Worm (Caenorhabditis elegans) whole organism, L4 larva: ENCODE results near the gene sdz-23.

Experiments
- egl-27 ChIP-seq: sonication (generic microtip); optimal IDR thresholded peaks from 3 replicates; lab custom pipeline; 2017; ENCODE audit warnings: missing biosample characterization, missing genetic modification reagents, missing genetic modification characterization
- lin-15B ChIP-seq: fragments of 150-350 bp; sonication (generic microtip); optimal IDR thresholded peaks from 3 replicates; lab custom pipeline; 2014; ENCODE audit warnings: missing biosample characterization, missing genetic modification characterization
- lin-39 ChIP-seq: fragments of 150-350 bp; optimal IDR thresholded peaks from 2 replicates; lab custom pipeline; 2014; ENCODE audit warnings: missing biosample characterization, missing genetic modification reagents, missing genetic modification characterization
- lsy-2 ChIP-seq, 2 experiments: fragments of 150-350 bp in 1 of 2; sonication (generic microtip) in 1 of 2; optimal IDR thresholded peaks; 2 replicates each; lab custom pipeline; 2014 to 2017; ENCODE audit warnings: missing biosample characterization in 2 of 2, missing genetic modification characterization in 2 of 2
- mdl-1 ChIP-seq, 2 experiments: fragments of 150-350 bp in 1 of 2; sonication (generic microtip) in 1 of 2; optimal IDR thresholded peaks; 2 replicates each; lab custom pipeline; 2014 to 2017; ENCODE audit warnings: missing biosample characterization in 2 of 2, missing genetic modification characterization in 2 of 2
- mep-1 ChIP-seq: fragments of 150-350 bp; sonication (generic microtip); optimal IDR thresholded peaks from 3 replicates; lab custom pipeline; 2014; ENCODE audit warnings: missing biosample characterization, missing genetic modification characterization
- nhr-237 ChIP-seq: sonication (generic microtip); optimal IDR thresholded peaks from 2 replicates; lab custom pipeline; 2017; ENCODE audit warnings: missing biosample characterization, missing genetic modification characterization
- nhr-77 ChIP-seq: fragments of 150-350 bp; optimal IDR thresholded peaks from 2 replicates; lab custom pipeline; 2014; ENCODE audit warnings: missing biosample characterization, missing genetic modification characterization
- pqm-1 ChIP-seq: sonication (generic microtip); optimal IDR thresholded peaks from 2 replicates; lab custom pipeline; 2017; ENCODE audit warnings: missing biosample characterization, missing genetic modification characterization
- skn-1 ChIP-seq: fragments of 150-350 bp; optimal IDR thresholded peaks from 2 replicates; lab custom pipeline; 2014; ENCODE audit warnings: missing biosample characterization, missing genetic modification characterization
- spr-1 ChIP-seq: sonication (generic microtip); optimal IDR thresholded peaks from 2 replicates; lab custom pipeline; 2016; ENCODE audit warnings: mild to moderate bottlenecking, missing genetic modification characterization, missing compliant biosample characterization

DNA sequence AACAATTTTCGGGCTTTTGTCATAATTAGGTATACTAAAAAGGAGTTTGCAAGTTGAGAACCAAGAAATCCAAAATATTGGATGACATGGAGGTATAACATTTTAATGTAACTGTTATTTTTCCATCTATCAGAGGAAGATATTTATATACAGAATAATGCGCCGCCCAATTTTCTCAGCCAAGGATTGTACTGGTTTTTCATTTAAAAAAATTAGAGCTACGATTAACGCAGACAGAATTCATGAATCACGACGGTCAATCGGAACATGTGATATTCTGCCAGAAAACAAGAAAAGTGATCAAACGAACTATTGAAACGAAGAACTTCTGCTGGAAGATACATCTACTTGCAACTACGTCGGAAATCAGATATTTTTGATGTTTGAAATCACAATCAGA, 1.2 kb upstream of the sdz-23 start, which contains the start of gene str-145:
- TF ChIP-seq spr-1 (tag; lab: Kevin White, UChicago), result no peak
- no peak for TF ChIP-seq mdl-1 (tag; optimal IDR thresholded peaks at IDR 0.05; lab: Kevin White, UChicago)
- TF ChIP-seq skn-1 (tag; lab: Kevin White, UChicago), result no peak
- TF ChIP-seq nhr-237 (tag; lab: Kevin White, UChicago), result no peak
- no peak for TF ChIP-seq lin-15B (tag; lab: Kevin White, UChicago)
- TF ChIP-seq lin-39 (tag; lab: Kevin White, UChicago), result no peak
- TF ChIP-seq egl-27 (tag; lab: Kevin White, UChicago), result no peak
- TF ChIP-seq pqm-1 (tag; lab: Kevin White, UChicago), result no peak
- TF ChIP-seq mep-1 (tag; lab: Kevin White, UChicago), result no peak
- TF ChIP-seq lsy-2 (tag; optimal IDR thresholded peaks at IDR 0.05; lab: Kevin White, UChicago), result no peak
- no peak for TF ChIP-seq nhr-77 (tag; lab: Kevin White, UChicago)
